Worm (Caenorhabditis elegans) whole organism, L3 larva: ENCODE results near the gene Y47D7A.6.

Experiments used
- R02D3.7 ChIP-seq: fragments of 150-350 bp; optimal IDR thresholded peaks from 2 replicates; lab custom pipeline; 2014; ENCODE audit warnings: missing biosample characterization, missing genetic modification characterization
- ZK546.5 ChIP-seq: sonication (generic microtip); optimal IDR thresholded peaks from 2 replicates; lab custom pipeline; 2017; ENCODE audit warnings: missing biosample characterization, missing genetic modification characterization
- aly-2 ChIP-seq: fragments of 150-350 bp; optimal IDR thresholded peaks from 2 replicates; lab custom pipeline; 2014; ENCODE audit warnings: missing biosample characterization, missing genetic modification characterization
- ama-1 ChIP-seq: fragments of 150-350 bp; optimal IDR thresholded peaks from 2 replicates; lab custom pipeline; 2018
- ceh-16 ChIP-seq: sonication (generic microtip); optimal IDR thresholded peaks from 2 replicates; lab custom pipeline; 2017; ENCODE audit warnings: missing biosample characterization, missing genetic modification characterization
- ceh-28 ChIP-seq: fragments of 150-350 bp; optimal IDR thresholded peaks from 2 replicates; lab custom pipeline; 2014; ENCODE audit warnings: missing biosample characterization, missing genetic modification reagents, missing genetic modification characterization
- ceh-82 ChIP-seq: fragments of 150-350 bp; optimal IDR thresholded peaks from 2 replicates; lab custom pipeline; 2014; ENCODE audit warnings: missing biosample characterization, missing genetic modification characterization
- ceh-9 ChIP-seq: sonication (generic microtip); optimal IDR thresholded peaks from 2 replicates; lab custom pipeline; 2018; ENCODE audit warnings: missing biosample characterization, missing genetic modification characterization
- daf-12 ChIP-seq: fragments of 150-350 bp; optimal IDR thresholded peaks from 2 replicates; lab custom pipeline; 2014; ENCODE audit warnings: missing biosample characterization, missing genetic modification reagents, missing genetic modification characterization
- elt-3 ChIP-seq, 3 experiments: fragments of 150-350 bp in 1 of 3; sonication (generic microtip) in 2 of 3; optimal IDR thresholded peaks; 2 replicates in 2 of 3; 4 replicates in 1 of 3; lab custom pipeline; 2014 to 2017; ENCODE audit warnings: missing biosample characterization in 3 of 3, missing genetic modification characterization in 3 of 3
- eor-1 ChIP-seq, 2 experiments: fragments of 150-350 bp; optimal IDR thresholded peaks; 2 replicates each; lab custom pipeline; 2014 to 2018; ENCODE audit warnings: missing biosample characterization in 2 of 2, missing genetic modification characterization in 2 of 2
- fkh-10 ChIP-seq: sonication (generic microtip); optimal IDR thresholded peaks from 2 replicates; lab custom pipeline; 2017; ENCODE audit warnings: missing biosample characterization, missing genetic modification reagents, missing genetic modification characterization
- fos-1 ChIP-seq: fragments of 150-350 bp; optimal IDR thresholded peaks from 2 replicates; lab custom pipeline; 2014; ENCODE audit warnings: missing biosample characterization, missing genetic modification characterization
- hmg-11 ChIP-seq: sonication (generic microtip); optimal IDR thresholded peaks from 2 replicates; lab custom pipeline; 2016; ENCODE audit warnings: missing genetic modification characterization, missing compliant biosample characterization
- jun-1 ChIP-seq: fragments of 150-350 bp; optimal IDR thresholded peaks from 2 replicates; lab custom pipeline; 2014; ENCODE audit warnings: missing biosample characterization, missing genetic modification reagents, missing genetic modification characterization
- lin-15B ChIP-seq: fragments of 150-350 bp; optimal IDR thresholded peaks from 2 replicates; lab custom pipeline; 2014; ENCODE audit warnings: missing biosample characterization, missing genetic modification characterization
- lin-39 ChIP-seq: fragments of 150-350 bp; optimal IDR thresholded peaks from 2 replicates; lab custom pipeline; 2018; ENCODE audit warnings: missing biosample characterization, missing genetic modification reagents, missing genetic modification characterization
- mml-1 ChIP-seq: fragments of 150-350 bp; sonication (generic microtip); optimal IDR thresholded peaks from 3 replicates; lab custom pipeline; 2014; ENCODE audit warnings: missing biosample characterization, missing genetic modification characterization
- nfya-1 ChIP-seq: sonication (generic microtip); optimal IDR thresholded peaks from 2 replicates; lab custom pipeline; 2017; ENCODE audit warnings: missing genetic modification characterization, mild to moderate bottlenecking, missing compliant biosample characterization, antibody characterized with exemption, moderate library complexity; ENCODE audit not compliant: insufficient read depth
- nhr-11 ChIP-seq: fragments of 150-350 bp; optimal IDR thresholded peaks from 2 replicates; lab custom pipeline; 2014; ENCODE audit warnings: missing biosample characterization, missing genetic modification characterization
- nhr-23 ChIP-seq: fragments of 150-350 bp; optimal IDR thresholded peaks from 2 replicates; lab custom pipeline; 2014; ENCODE audit warnings: missing biosample characterization, missing genetic modification reagents, missing genetic modification characterization
- nhr-25 ChIP-seq: sonication (generic microtip); optimal IDR thresholded peaks from 2 replicates; lab custom pipeline; 2017; ENCODE audit warnings: missing biosample characterization, missing genetic modification characterization
- nhr-28 ChIP-seq: fragments of 150-350 bp; optimal IDR thresholded peaks from 2 replicates; lab custom pipeline; 2014; ENCODE audit warnings: missing biosample characterization, missing genetic modification characterization
- nhr-67 ChIP-seq: fragments of 150-350 bp; optimal IDR thresholded peaks from 2 replicates; lab custom pipeline; 2014; ENCODE audit warnings: missing biosample characterization, missing genetic modification characterization
- nhr-77 ChIP-seq: fragments of 150-350 bp; optimal IDR thresholded peaks from 2 replicates; lab custom pipeline; 2014; ENCODE audit warnings: missing biosample characterization, missing genetic modification characterization
- pha-4 ChIP-seq: fragments of 150-350 bp; optimal IDR thresholded peaks from 2 replicates; lab custom pipeline; 2014; ENCODE audit warnings: missing biosample characterization, missing genetic modification reagents, missing genetic modification characterization
- sea-2 ChIP-seq: fragments of 150-350 bp; sonication (generic microtip); optimal IDR thresholded peaks from 4 replicates; lab custom pipeline; 2014; ENCODE audit warnings: missing biosample characterization, missing genetic modification reagents, missing genetic modification characterization
- skn-1 ChIP-seq: fragments of 150-350 bp; optimal IDR thresholded peaks from 2 replicates; lab custom pipeline; 2014; ENCODE audit warnings: missing biosample characterization, missing genetic modification characterization
- snpc-4 ChIP-seq: fragments of 150-350 bp; optimal IDR thresholded peaks from 2 replicates; lab custom pipeline; 2014; ENCODE audit warnings: missing biosample characterization, missing genetic modification characterization
- unc-62 ChIP-seq: fragments of 150-350 bp; sonication (generic microtip); optimal IDR thresholded peaks from 4 replicates; lab custom pipeline; 2014; ENCODE audit warnings: missing biosample characterization, missing genetic modification reagents, missing genetic modification characterization
- zag-1 ChIP-seq: fragments of 150-350 bp; optimal IDR thresholded peaks from 2 replicates; lab custom pipeline; 2014; ENCODE audit warnings: missing biosample characterization, missing genetic modification characterization
- ztf-11 ChIP-seq: fragments of 150-350 bp; optimal IDR thresholded peaks from 2 replicates; lab custom pipeline; 2014; ENCODE audit warnings: missing biosample characterization, missing genetic modification characterization

The Y47D7A.6 gene

DNA sequence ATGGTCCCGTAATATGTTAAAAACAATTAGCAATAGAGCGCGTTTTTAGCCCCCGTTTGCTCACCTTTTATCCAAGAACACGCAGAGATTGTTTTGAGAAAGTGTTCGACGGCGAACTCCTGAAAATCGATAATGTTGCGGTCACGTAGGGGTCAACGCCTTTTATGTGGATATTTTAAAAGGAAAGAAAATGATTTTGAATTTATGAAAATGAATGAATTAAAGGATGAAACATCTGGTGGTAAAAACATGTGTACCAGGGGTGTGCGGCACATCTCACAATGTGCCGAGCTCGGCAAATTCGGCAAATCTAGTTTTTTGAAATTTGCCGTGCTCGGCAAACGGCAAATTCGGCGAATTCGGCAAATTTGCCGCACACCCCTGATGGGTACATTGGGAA is 17.9 kb downstream of the Y47D7A.6 start, which contains the start of gene F13A2.4:
Gene F13A2.4, minus strand, starts transcription at position 101 of the 400 bp plus-strand sequence.
- no peak for TF ChIP-seq eor-1 (tag; optimal IDR thresholded peaks at IDR 0.05; lab: Kevin White, UChicago)
- TF ChIP-seq nhr-28 (tag; lab: Kevin White, UChicago) = no peak
- TF ChIP-seq lin-39 = no peak
- TF ChIP-seq fkh-10 (GFP tag; lab: Kevin White, UChicago) = no peak
- no peak for TF ChIP-seq nfya-1
- no peak for TF ChIP-seq nhr-67 (tag; lab: Kevin White, UChicago)

DNA sequence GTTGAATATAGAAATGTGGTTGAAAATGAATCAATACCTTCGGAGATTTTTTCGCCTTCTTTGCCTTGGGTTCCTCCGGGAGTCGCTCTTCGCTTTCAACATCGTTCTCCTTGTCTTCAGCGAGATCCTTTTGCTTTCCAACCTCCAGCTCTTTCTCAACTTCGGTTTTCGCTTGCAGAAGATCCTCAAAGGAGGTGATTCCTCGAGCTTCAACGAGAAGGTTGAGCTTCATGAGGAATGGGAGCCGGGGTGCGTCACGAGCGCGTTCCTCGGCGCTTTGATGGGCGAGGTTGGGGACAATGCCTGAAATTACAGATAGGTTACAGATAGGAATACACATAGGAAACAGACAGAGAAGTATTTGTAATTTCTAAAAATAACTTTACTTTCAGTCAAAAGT is 19.1 kb downstream of the Y47D7A.6 start:
- TF ChIP-seq ZK546.5 (tag; lab: Kevin White, UChicago) (no peak), snpc-4 (tag; lab: Kevin White, UChicago) (no peak), ceh-16 (tag; lab: Kevin White, UChicago) (no peak)
- TF ChIP-seq, all 47 proteins: peak for 0

DNA sequence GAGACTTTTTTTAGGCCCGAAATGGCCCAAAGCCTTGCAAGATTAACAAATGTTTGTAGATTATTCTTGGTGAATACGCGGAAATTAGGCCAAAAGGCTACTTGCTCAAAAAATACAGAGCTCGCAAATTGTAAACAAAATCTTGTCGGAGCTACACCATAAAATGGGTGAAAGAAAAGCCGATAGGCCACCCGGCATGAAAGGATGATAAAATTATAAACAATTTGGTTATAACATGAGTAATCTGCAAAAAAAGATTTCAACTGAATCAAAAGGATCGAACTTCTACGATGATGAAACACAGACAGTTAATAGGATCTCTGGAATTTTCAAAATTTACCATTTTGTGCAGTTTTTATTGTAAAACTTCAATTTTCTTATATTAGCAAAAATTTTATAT is 19.9 kb downstream of the Y47D7A.6 start:
- TF ChIP-seq lin-15B (tag; lab: Kevin White, UChicago) (no peak), fkh-10 (GFP tag; lab: Kevin White, UChicago) (no peak), ceh-16 (tag; lab: Kevin White, UChicago) (no peak), nhr-25 (tag; lab: Kevin White, UChicago) (no peak), elt-3 (tag; optimal IDR thresholded peaks at IDR 0.05; lab: Kevin White, UChicago) (no peak), ceh-9 (tag; lab: Kevin White, UChicago) (no peak), ceh-82 (tag; lab: Kevin White, UChicago) (no peak), nhr-28 (tag; lab: Kevin White, UChicago) (no peak), fos-1 (tag; lab: Kevin White, UChicago) (no peak)
- TF ChIP-seq, all 47 proteins: peak for 0

DNA sequence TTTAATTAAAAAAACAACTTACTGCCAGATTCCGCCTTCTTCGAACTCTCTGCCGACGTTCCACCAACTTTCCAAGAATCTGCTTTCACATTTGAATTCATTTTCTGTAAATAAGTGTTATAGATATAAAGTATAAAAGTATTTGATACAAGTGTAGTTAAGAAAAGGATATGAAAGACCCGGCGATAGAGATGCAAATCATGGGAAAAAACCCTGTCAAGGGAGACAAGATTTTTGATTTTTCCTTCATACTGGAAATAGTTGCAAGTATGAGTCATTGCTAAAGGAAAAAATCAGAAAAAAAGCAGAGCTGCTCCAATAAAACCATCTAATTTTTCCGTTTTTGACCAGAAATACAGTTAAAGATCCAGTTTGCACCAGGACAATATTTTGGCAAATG is 21.8 kb downstream of the Y47D7A.6 start, which contains the start of gene F13A2.3:
Gene F13A2.3, minus strand, starts transcription at position 101 of the 400 bp plus-strand sequence.
- TF ChIP-seq mml-1 (tag; lab: Kevin White, UChicago) = no peak
- no peak for TF ChIP-seq fos-1 (tag; lab: Kevin White, UChicago)
- TF ChIP-seq unc-62 (GFP tag; lab: Kevin White, UChicago) = no peak
- no peak for TF ChIP-seq pha-4
- no peak for TF ChIP-seq daf-12
- no peak for TF ChIP-seq hmg-11
- TF ChIP-seq fkh-10 (GFP tag; lab: Kevin White, UChicago) = no peak
- TF ChIP-seq nfya-1 = no peak
- TF ChIP-seq skn-1 = no peak
- TF ChIP-seq ZK546.5 (tag; lab: Kevin White, UChicago) = no peak
- no peak for TF ChIP-seq nhr-11
- TF ChIP-seq aly-2 (tag; lab: Kevin White, UChicago) = no peak
- no peak for TF ChIP-seq sea-2
- no peak for TF ChIP-seq jun-1 (tag; lab: Kevin White, UChicago)
- TF ChIP-seq eor-1 (tag; optimal IDR thresholded peaks at IDR 0.05; lab: Kevin White, UChicago) = no peak
- TF ChIP-seq ztf-11 (tag; lab: Kevin White, UChicago) = no peak
- no peak for TF ChIP-seq zag-1 (tag; lab: Kevin White, UChicago)
- no peak for TF ChIP-seq elt-3 (tag; optimal IDR thresholded peaks at IDR 0.05; lab: Kevin White, UChicago)
- no peak for TF ChIP-seq nhr-23
- TF ChIP-seq, all 47 proteins: peak for 0

DNA sequence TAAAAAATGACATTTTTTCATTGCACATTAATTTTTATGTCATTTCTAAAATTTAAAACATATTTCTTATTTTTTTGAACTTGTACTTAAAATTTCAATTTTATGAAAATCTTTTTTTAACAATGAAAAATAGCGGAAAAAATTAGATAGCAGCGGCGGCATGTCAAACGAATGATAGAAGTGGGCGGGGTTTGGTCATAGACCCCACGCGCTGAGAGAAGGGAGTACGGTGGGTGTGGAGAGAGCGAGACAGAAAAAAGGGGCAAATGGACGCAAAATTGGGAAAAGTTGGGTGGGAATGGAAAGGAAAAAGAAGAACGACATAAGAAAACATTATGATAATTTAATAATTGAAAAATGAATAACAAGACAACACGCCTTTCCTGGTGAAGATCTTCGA is 30.1 kb downstream of the Y47D7A.6 start:
- TF ChIP-seq nhr-77 (tag; lab: Kevin White, UChicago) (no peak), nfya-1 (peak; percentile 93)

DNA sequence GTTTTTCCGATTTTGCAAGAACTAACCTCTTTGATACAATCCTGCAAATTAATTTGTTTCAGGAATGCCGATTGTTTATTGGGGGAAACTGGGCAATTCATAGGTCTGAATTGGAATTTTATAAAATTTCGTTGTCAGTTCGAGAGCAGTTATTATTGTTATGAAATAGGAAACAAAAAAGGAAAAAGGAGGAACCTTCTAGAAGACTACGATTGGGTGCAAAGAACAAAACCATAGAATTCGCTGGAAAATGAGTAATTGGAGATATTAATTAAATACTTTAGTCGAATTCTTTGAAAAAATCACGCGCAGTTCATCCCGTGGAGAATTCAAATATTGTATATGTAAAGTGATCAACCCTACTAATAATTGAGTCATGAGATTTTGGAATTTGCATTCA is 30.6 kb downstream of the Y47D7A.6 start, which contains the start of gene F13A2.9:
Gene F13A2.9, minus strand, starts transcription at position 101 of the 400 bp plus-strand sequence.
- no peak for TF ChIP-seq ama-1
- no peak for TF ChIP-seq ceh-28 (tag; lab: Kevin White, UChicago)
- TF ChIP-seq daf-12 = no peak
- TF ChIP-seq hmg-11 = no peak
- TF ChIP-seq, all 47 proteins: peak for 0

DNA sequence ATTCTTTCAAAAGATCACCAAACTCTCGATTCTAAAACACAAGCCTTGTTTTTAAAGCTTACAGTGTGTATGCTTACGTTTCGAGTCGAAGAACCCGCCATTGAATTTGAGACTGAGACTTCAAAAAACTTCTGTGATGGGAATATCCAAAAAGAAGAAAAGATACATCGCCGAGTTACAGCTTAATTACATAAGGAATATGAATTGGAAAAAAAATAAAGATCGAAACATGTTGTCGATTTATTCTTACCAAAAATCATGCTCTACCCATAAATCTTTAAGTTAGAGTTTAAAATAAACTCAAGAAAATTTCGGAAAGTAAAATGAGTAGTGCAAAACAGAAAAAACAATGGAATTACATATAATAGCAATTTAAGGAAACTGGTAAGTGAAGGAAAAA is 31.8 kb downstream of the Y47D7A.6 start, which contains the start of gene F13A2.10:
Gene F13A2.10, minus strand, starts transcription at position 101 of the 400 bp plus-strand sequence.
- TF ChIP-seq snpc-4 (tag; lab: Kevin White, UChicago) = no peak
- TF ChIP-seq ceh-28 (tag; lab: Kevin White, UChicago) = no peak
- TF ChIP-seq lin-15B (tag; lab: Kevin White, UChicago) = no peak
- TF ChIP-seq nhr-23 = no peak
- TF ChIP-seq nhr-67 (tag; lab: Kevin White, UChicago) = no peak
- TF ChIP-seq ama-1 = no peak
- no peak for TF ChIP-seq eor-1 (tag; optimal IDR thresholded peaks at IDR 0.05; lab: Kevin White, UChicago)
- TF ChIP-seq R02D3.7 (tag; lab: Kevin White, UChicago) = no peak
